Worm (Caenorhabditis elegans) whole organism, L4 larva: Measurements from ENCODE around the gene K08F4.5.

Experiments
- F44E2.7 ChIP-seq: fragments of 200-800 bp; sonication (Bioruptor generic); IDR thresholded peaks from 2 replicates; pipeline ENCODE4 v2.1.2; 2022; ENCODE audit warnings: missing genetic modification characterization, missing compliant biosample characterization
- dve-1 ChIP-seq: sonication (generic microtip); optimal IDR thresholded peaks from 2 replicates; lab custom pipeline; 2017; ENCODE audit warnings: antibody characterized with exemption, mild to moderate bottlenecking, missing genetic modification characterization, missing compliant biosample characterization; ENCODE audit not compliant: insufficient read depth
- egl-27 ChIP-seq: sonication (generic microtip); optimal IDR thresholded peaks from 3 replicates; lab custom pipeline; 2017; ENCODE audit warnings: missing biosample characterization, missing genetic modification reagents, missing genetic modification characterization
- lin-39 ChIP-seq: fragments of 150-350 bp; optimal IDR thresholded peaks from 2 replicates; lab custom pipeline; 2014; ENCODE audit warnings: missing biosample characterization, missing genetic modification reagents, missing genetic modification characterization
- nhr-76 ChIP-seq: fragments of 150-350 bp; optimal IDR thresholded peaks from 2 replicates; lab custom pipeline; 2014; ENCODE audit warnings: missing biosample characterization, missing genetic modification characterization

ce11 chrIV:10151439-10151997, 15.8 kb upstream of the K08F4.5 start, which contains the start of gene copg-1:
- TF ChIP-seq F44E2.7 (GFP tag; lab: Robert Waterston, UW) (no peak), egl-27 (tag; lab: Kevin White, UChicago) (no peak), nhr-76 (no peak), dve-1 (tag; lab: Kevin White, UChicago) (peak; percentile 39), lin-39 (tag; lab: Kevin White, UChicago) (no peak)
